Worm (Caenorhabditis elegans) whole organism, early embryonic: ENCODE measurements around the gene ubc-26.

Source experiments
- B0310.2 ChIP-seq: sonication (generic microtip); optimal IDR thresholded peaks from 2 replicates; lab custom pipeline; 2016; ENCODE audit warnings: mild to moderate bottlenecking, missing genetic modification characterization, missing compliant biosample characterization
- F13C5.2 ChIP-seq: sonication (generic microtip); optimal IDR thresholded peaks from 2 replicates; lab custom pipeline; 2017; ENCODE audit warnings: mild to moderate bottlenecking, missing genetic modification characterization, inconsistent platforms, missing compliant biosample characterization
- aly-1 ChIP-seq: sonication (generic microtip); optimal IDR thresholded peaks from 2 replicates; lab custom pipeline; 2016; ENCODE audit warnings: missing genetic modification characterization, missing compliant biosample characterization
- ama-1 ChIP-seq: fragments of 150-350 bp; optimal IDR thresholded peaks from 2 replicates; lab custom pipeline; 2014
- ceh-13 ChIP-seq: fragments of 200-800 bp; sonication (Bioruptor generic); optimal IDR thresholded peaks from 2 replicates; lab custom pipeline; 2018; ENCODE audit warnings: mild to moderate bottlenecking, missing genetic modification characterization, missing compliant biosample characterization
- ceh-36 ChIP-seq: sonication (generic microtip); optimal IDR thresholded peaks from 2 replicates; lab custom pipeline; 2016; ENCODE audit warnings: missing genetic modification characterization, inconsistent platforms, missing compliant biosample characterization
- ets-7 ChIP-seq: sonication (generic microtip); optimal IDR thresholded peaks from 2 replicates; lab custom pipeline; 2016; ENCODE audit warnings: missing genotype, missing genetic modification characterization, missing compliant biosample characterization
- flt-1 ChIP-seq: fragments of 200-800 bp; sonication (Bioruptor generic); IDR thresholded peaks from 2 replicates; pipeline ENCODE4 v1.3.6; 2022; ENCODE audit warnings: missing genetic modification characterization, missing compliant biosample characterization
- hmbx-1 ChIP-seq: sonication (generic microtip); optimal IDR thresholded peaks from 2 replicates; lab custom pipeline; 2016; ENCODE audit warnings: mild to moderate bottlenecking, missing genetic modification characterization, missing compliant biosample characterization
- hmg-4 ChIP-seq: fragments of 200-800 bp; sonication (Bioruptor generic); optimal IDR thresholded peaks from 2 replicates; lab custom pipeline; 2018; ENCODE audit warnings: mild to moderate bottlenecking, missing genetic modification characterization, missing compliant biosample characterization
- hnd-1 ChIP-seq: sonication (generic microtip); optimal IDR thresholded peaks from 2 replicates; lab custom pipeline; 2016; ENCODE audit warnings: missing genetic modification characterization, missing compliant biosample characterization
- pes-1 ChIP-seq: fragments of 200-800 bp; sonication (Bioruptor generic); IDR thresholded peaks from 2 replicates; pipeline ENCODE4 v1.3.6; 2022; ENCODE audit warnings: missing genetic modification reagents, missing genetic modification characterization, missing compliant biosample characterization
- scrt-1 ChIP-seq: fragments of 200-800 bp; sonication (Bioruptor generic); IDR thresholded peaks from 2 replicates; pipeline ENCODE4 v1.3.6; 2022; ENCODE audit warnings: missing genetic modification characterization, missing compliant biosample characterization
- sea-1 ChIP-seq: fragments of 200-800 bp; sonication (Bioruptor generic); conservative IDR thresholded peaks from 2 replicates; pipeline ENCODE4 v1.3.6; 2022; ENCODE audit warnings: missing genetic modification characterization, missing compliant biosample characterization
- tbx-11 ChIP-seq: fragments of 200-800 bp; sonication (Bioruptor generic); IDR thresholded peaks from 2 replicates; pipeline ENCODE4 v1.3.6; 2022; ENCODE audit warnings: missing genetic modification characterization, missing compliant biosample characterization
- tbx-37 ChIP-seq: fragments of 200-800 bp; sonication (Bioruptor generic); conservative IDR thresholded peaks from 2 replicates; pipeline ENCODE4 v1.3.6; 2022; ENCODE audit warnings: missing genetic modification reagents, missing genetic modification characterization, missing compliant biosample characterization
- tra-4 ChIP-seq: sonication (generic microtip); optimal IDR thresholded peaks from 2 replicates; lab custom pipeline; 2017; ENCODE audit warnings: missing genetic modification characterization, missing compliant biosample characterization

ubc-26 gene

DNA sequence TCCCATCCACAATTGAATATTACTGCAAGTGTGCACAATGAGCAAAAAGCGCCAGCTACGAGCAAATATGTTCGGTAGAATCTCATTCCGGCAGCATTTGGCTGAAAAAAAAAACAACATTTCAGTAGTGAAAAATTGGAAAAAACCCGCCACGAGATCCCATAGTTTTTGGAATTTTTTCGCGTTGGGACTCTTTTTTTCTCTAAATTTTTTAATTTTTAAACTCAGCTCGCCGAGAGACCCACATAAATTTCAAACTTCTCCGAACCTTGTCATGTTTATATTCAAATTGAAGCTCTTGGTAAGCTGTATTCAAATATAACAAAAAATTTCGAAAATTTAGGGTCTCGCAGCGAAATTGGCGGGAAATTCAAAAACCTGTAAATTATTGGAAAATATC is 5.9 kb downstream of the ubc-26 start, which contains the start of gene sqv-2:
sqv-2 (minus strand) TSS at position 101 of the 400 bp plus-strand sequence.
- TF ChIP-seq tbx-11 (no peak), aly-1 (tag; lab: Kevin White, UChicago) (no peak), sea-1 (no peak), hmbx-1 (tag; lab: Kevin White, UChicago) (no peak), ceh-13 (GFP tag; lab: Kevin White, UChicago) (no peak), tra-4 (tag; lab: Kevin White, UChicago) (no peak), pes-1 (GFP tag; lab: Robert Waterston, UW) (no peak), B0310.2 (tag; lab: Kevin White, UChicago) (no peak), flt-1 (GFP tag; lab: Robert Waterston, UW) (no peak), F13C5.2 (tag; lab: Kevin White, UChicago) (no peak), hmg-4 (GFP tag; lab: Kevin White, UChicago) (no peak), ama-1 (lab: Kevin White, UChicago) (no peak), ceh-36 (tag; lab: Kevin White, UChicago) (no peak), tbx-37 (GFP tag; lab: Robert Waterston, UW) (no peak), scrt-1 (GFP tag; lab: Robert Waterston, UW) (no peak), ets-7 (tag; lab: Kevin White, UChicago) (no peak), hnd-1 (tag; lab: Kevin White, UChicago) (no peak)

DNA sequence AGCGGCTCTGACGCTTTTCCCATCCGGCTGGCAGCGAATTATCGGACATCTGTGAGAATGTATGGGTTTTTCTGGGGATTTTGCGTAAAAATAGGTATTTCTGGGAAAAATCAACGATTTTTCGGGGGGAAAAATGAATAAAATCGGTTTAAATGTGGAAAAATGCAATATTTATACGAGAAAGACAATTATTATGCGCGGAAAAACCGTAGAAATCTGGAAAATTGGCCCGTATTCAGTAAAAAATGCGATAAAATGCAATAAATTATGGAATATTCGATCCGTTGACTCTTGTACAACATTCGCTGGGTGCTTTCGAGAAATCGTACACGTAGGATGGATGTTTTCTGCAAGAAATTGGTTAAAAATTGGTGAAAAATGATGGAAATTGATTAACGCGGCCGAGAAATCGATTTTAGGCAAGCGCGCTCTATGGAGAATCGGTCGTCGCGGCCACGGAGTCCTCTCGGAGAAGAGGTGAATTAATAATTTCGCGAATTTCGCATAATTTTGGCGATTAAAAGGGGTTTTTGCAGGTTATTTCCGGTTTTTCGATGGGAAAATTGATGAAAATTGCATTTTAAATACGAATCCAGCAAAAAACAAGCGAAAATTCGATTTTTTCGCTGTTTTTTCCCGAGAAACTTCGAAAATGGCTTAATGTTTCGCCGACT is 11.1 kb downstream of the ubc-26 start, which contains the start of gene pinn-1:
pinn-1 (minus strand) TSS at position 51 of the 674 bp plus-strand sequence.
- TF ChIP-seq sea-1: no peak; the same call in 1 of the 2 replicates
- TF ChIP-seq F13C5.2 (tag; lab: Kevin White, UChicago): peak; percentile 37
- TF ChIP-seq hmg-4 (GFP tag; lab: Kevin White, UChicago): no peak
- peak; percentile 77 for TF ChIP-seq tbx-37 (GFP tag; lab: Robert Waterston, UW)
- TF ChIP-seq flt-1 (GFP tag; lab: Robert Waterston, UW): peak; percentile 61; the same call in 1 of the 2 replicates
- TF ChIP-seq aly-1 (tag; lab: Kevin White, UChicago): no peak
- TF ChIP-seq pes-1 (GFP tag; lab: Robert Waterston, UW): peak; percentile 79
- TF ChIP-seq ceh-13 (GFP tag; lab: Kevin White, UChicago): no peak
- TF ChIP-seq scrt-1 (GFP tag; lab: Robert Waterston, UW): no peak
- TF ChIP-seq B0310.2 (tag; lab: Kevin White, UChicago): no peak
- TF ChIP-seq ama-1 (lab: Kevin White, UChicago): no peak
- no peak for TF ChIP-seq hmbx-1 (tag; lab: Kevin White, UChicago)
- TF ChIP-seq tra-4 (tag; lab: Kevin White, UChicago): no peak
- TF ChIP-seq ceh-36 (tag; lab: Kevin White, UChicago): no peak
- no peak for TF ChIP-seq tbx-11
- TF ChIP-seq hnd-1 (tag; lab: Kevin White, UChicago): peak; percentile 19
- no peak for TF ChIP-seq ets-7 (tag; lab: Kevin White, UChicago)

DNA sequence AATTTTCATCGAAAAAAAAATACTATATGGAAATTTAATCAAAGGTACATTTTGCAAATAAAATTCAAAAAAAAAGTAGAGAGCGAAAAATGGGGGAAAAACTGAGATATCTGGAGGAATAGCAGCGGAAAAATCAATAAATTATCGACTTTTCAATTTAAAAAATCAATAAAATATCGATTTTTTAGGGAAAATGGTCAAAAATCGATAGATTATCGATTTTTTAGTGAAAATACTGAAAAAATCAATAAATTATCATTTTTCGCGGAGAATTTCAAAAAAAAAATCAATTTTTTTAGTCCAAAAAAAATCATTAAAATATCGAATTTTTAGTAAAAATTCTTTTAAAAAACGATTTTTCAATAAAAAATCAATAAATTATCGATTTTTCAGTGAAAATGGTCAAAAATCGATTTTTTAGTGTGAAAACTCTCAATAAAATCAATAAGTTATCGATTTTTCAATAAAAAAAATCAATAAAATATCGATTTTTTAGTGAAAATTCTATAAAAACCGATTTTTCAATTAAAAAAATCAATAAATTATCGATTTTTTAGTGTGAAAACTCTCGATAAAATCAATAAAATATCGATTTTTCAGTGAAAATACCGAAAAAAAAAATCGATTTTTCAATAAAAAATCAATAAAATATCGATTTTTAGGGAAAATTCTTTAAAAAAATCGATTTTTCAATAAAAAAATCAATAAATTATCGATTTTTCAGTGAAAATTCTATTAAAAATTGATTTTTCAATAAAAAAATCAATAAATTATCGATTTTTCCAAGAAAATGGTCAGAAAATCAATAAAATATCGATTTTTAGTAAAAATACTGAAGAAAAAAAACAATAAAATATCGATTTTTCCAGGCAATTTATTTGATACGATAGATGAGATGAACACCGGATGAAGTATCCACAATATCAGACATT is 14.4 kb downstream of the ubc-26 start:
- TF ChIP-seq flt-1 (GFP tag; lab: Robert Waterston, UW) (no peak), aly-1 (tag; lab: Kevin White, UChicago) (no peak)

ce11 chrII:2884810-2885209 is 15.3 kb downstream of the ubc-26 start, which contains the start of gene pigw-1:
Gene pigw-1, minus strand, starts transcription at chrII:2884910.
- TF ChIP-seq hmg-4 (GFP tag; lab: Kevin White, UChicago): no peak
- no peak for TF ChIP-seq flt-1 (GFP tag; lab: Robert Waterston, UW)
- no peak for TF ChIP-seq ceh-13 (GFP tag; lab: Kevin White, UChicago)
- no peak for TF ChIP-seq F13C5.2 (tag; lab: Kevin White, UChicago)

ce11 chrII:2881088-2881487 is 19.1 kb downstream of the ubc-26 start:
- TF ChIP-seq ceh-13 (GFP tag; lab: Kevin White, UChicago): no peak
- no peak for TF ChIP-seq ama-1 (lab: Kevin White, UChicago)
- no peak for TF ChIP-seq ets-7 (tag; lab: Kevin White, UChicago)
- peak; percentile 29; the same call in 1 of the 2 replicates for TF ChIP-seq flt-1 (GFP tag; lab: Robert Waterston, UW)

DNA sequence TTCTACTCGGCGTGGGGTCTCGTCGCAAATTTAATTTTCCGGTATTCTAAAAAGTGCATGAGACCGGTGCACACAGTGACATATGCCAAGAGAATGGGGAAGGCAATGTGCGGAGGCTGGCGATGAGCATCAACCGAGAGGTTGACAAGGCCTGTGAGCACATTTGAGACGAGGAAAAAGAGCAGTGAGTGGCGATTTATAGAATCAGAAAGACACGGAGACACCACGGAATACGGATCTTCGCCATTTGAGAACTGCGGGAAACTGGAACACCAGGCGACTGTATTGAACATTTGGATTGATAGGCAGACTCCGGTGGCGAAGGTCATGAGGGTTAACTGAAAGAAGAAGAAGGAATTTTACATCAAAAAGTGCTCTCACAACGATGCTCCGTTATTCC is 21.2 kb downstream of the ubc-26 start:
- TF ChIP-seq ceh-36 (tag; lab: Kevin White, UChicago) (no peak), tbx-11 (no peak), hmg-4 (GFP tag; lab: Kevin White, UChicago) (no peak), hmbx-1 (tag; lab: Kevin White, UChicago) (no peak), hnd-1 (tag; lab: Kevin White, UChicago) (no peak), pes-1 (GFP tag; lab: Robert Waterston, UW) (no peak), aly-1 (tag; lab: Kevin White, UChicago) (no peak), B0310.2 (tag; lab: Kevin White, UChicago) (no peak), flt-1 (GFP tag; lab: Robert Waterston, UW) (no peak), ceh-13 (GFP tag; lab: Kevin White, UChicago) (no peak), sea-1 (no peak), tra-4 (tag; lab: Kevin White, UChicago) (no peak), ama-1 (lab: Kevin White, UChicago) (no peak), F13C5.2 (tag; lab: Kevin White, UChicago) (no peak), scrt-1 (GFP tag; lab: Robert Waterston, UW) (no peak), ets-7 (tag; lab: Kevin White, UChicago) (no peak), tbx-37 (GFP tag; lab: Robert Waterston, UW) (no peak)
